Worm (Caenorhabditis elegans): ENCODE measurements around the gene Y53F4B.19.

Gene Y53F4B.19

ce11 chrII:15119537-15120360 is 43.0 kb downstream of the Y53F4B.19 start, which contains the start of gene arp-1:
arp-1 (plus strand) TSS chrII:15120301.
- TF ChIP-seq dao-5 (tag; optimal IDR thresholded peaks at IDR 0.05) (no peak), W03F9.2 (tag; optimal IDR thresholded peaks at IDR 0.05) (peak; percentile 24)

ce11 chrII:15124193-15124592 is 47.5 kb downstream of the Y53F4B.19 start, which contains the start of gene Y53F4B.23:
Y53F4B.23 (plus strand) TSS chrII:15124504.
- TF ChIP-seq W03F9.2 (tag; optimal IDR thresholded peaks at IDR 0.05) (no peak), dao-5 (tag; optimal IDR thresholded peaks at IDR 0.05) (no peak), him-1 (tag; optimal IDR thresholded peaks at IDR 0.05) (no peak)
